Worm (Caenorhabditis elegans): ENCODE data around the gene col-118.

DNA sequence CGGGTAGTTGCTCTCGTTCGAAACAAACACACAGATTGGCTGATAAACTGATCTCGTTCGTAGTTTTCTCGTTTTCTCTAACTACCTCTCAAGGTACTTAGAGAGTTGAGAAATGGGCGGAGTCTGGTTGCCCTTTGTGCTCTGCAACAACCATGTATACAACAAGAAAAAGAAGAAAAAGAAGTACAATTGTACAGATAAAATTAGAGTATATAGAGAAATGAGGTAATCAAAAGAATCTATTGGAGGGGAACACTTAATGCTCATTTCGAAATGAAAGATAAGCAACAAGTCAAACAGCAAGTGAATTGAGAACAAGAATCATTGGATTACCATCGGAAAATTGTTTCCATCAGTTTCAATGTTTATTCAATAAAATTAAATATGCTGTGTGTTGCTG is 17.3 kb downstream of the col-118 start, which contains the start of gene C09G9.1:
- TF ChIP-seq daf-12 (tag; optimal IDR thresholded peaks at IDR 0.05) (no peak), pqm-1 (tag; optimal IDR thresholded peaks at IDR 0.05) (peak; percentile 67), hif-1 (tag; optimal IDR thresholded peaks at IDR 0.05) (no peak), pha-4 (GFP tag; IDR thresholded peaks at IDR 0.05) (no peak), pha-4 (tag; optimal IDR thresholded peaks at IDR 0.05) (no peak), unc-62 (GFP tag; optimal IDR thresholded peaks at IDR 0.05 in 1 of 2) (peak in 1 of 2 experiments; percentile 51), unc-62 (tag; optimal IDR thresholded peaks at IDR 0.05) (no peak), dpl-1 (GFP tag; optimal IDR thresholded peaks at IDR 0.05) (no peak), ZK546.5 (tag; optimal IDR thresholded peaks at IDR 0.05) (no peak), fkh-10 (GFP tag; optimal IDR thresholded peaks at IDR 0.05) (no peak), tag-97 (GFP tag; IDR thresholded peaks at IDR 0.05) (no peak), nhr-237 (tag; optimal IDR thresholded peaks at IDR 0.05) (no peak), unc-39 (tag; optimal IDR thresholded peaks at IDR 0.05) (no peak), skn-1 (tag; optimal IDR thresholded peaks at IDR 0.05) (no peak), nhr-11 (tag; optimal IDR thresholded peaks at IDR 0.05) (no peak)
